Worm (Caenorhabditis elegans): ENCODE data around the gene ham-2.

The ham-2 gene

DNA sequence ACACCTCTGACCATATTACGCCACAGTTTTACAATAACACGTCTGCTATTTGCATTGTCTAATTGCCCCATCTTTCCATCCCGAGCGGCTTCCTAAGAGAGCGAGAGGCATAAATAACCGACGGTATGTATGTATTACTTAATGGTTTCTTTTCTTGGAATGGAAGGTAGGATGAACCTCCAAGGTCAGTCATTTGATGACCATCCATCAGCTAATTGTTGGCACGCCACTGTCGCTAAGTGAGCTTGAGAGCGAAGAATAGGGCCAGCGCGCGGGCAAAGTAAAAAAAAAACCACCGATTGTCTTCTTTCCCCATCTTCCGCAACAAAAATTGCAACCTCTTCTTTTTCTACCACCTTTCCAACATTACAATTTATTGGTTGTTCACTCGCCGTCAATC is 1.5 kb downstream of the ham-2 start:
- TF ChIP-seq bed-3 (GFP tag; optimal IDR thresholded peaks at IDR 0.05) (no peak), ham-2 (GFP tag; optimal IDR thresholded peaks at IDR 0.05) (peak; percentile 93), sptf-1 (tag; optimal IDR thresholded peaks at IDR 0.05) (peak; percentile 15)

DNA sequence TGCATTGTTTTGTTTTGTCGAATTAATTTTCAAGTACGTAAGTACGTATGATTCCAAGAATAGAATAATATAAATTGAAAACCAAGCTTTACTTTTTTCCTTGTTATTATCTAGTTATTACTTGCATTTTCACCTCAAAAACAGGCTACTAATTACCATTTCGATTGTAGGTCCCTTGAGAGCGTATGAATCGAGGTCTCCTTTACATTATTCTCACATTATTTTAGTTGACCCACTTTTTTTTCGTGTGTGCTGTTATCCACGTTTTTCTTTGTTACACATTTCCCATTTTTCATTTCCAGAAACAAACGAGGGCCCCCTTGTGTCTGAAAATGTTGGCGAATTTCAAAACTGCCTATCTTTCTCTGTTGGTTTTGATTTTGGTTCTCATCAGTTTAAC is 7.4 kb downstream of the ham-2 start, which contains the start of gene C05E11.6:
Gene C05E11.6, plus strand, starts transcription at position 301 of the 400 bp plus-strand sequence.
- TF ChIP-seq elt-1 (tag; optimal IDR thresholded peaks at IDR 0.05; ENCODE audit: borderline replicate concordance, insufficient read depth), result no peak
- no peak for TF ChIP-seq ceh-39 (tag; optimal IDR thresholded peaks at IDR 0.05)
- TF ChIP-seq snpc-4 (tag; optimal IDR thresholded peaks at IDR 0.05), result no peak
- TF ChIP-seq drap-1 (GFP tag; optimal IDR thresholded peaks at IDR 0.05), result no peak
- no peak for TF ChIP-seq ztf-11 (tag; optimal IDR thresholded peaks at IDR 0.05)
- no peak for TF ChIP-seq nhr-76 (tag; optimal IDR thresholded peaks at IDR 0.05)
- no peak for TF ChIP-seq mls-2 (tag; optimal IDR thresholded peaks at IDR 0.05)
- no peak for TF ChIP-seq lsy-2 (tag; optimal IDR thresholded peaks at IDR 0.05)
- no peak for TF ChIP-seq sptf-1 (tag; optimal IDR thresholded peaks at IDR 0.05)
- no peak for TF ChIP-seq lin-13 (tag; optimal IDR thresholded peaks at IDR 0.05)
- no peak for TF ChIP-seq flh-1 (GFP tag; optimal IDR thresholded peaks at IDR 0.05)

DNA sequence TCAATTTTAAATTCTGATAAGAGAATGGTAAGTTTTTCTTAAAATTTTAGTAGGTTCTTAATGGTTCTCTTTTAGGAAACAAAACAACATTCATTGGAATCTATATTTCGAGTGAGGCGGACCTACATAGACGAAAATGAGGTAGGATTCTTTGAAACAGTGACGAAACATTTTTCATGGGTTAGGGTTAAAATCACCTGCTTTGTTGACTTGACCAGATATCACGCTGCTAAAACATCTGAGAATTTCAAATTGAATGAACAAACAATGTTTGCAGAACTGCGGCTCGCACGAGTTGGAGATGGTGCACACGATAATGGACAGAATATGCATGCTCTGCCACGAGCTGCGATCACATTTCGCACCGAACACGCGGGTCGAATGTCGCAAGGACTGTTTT is 7.8 kb downstream of the ham-2 start:
- TF ChIP-seq unc-39 (tag; optimal IDR thresholded peaks at IDR 0.05) (no peak), unc-120 (tag; optimal IDR thresholded peaks at IDR 0.05; ENCODE audit: poor library complexity, severe bottlenecking) (no peak), snpc-4 (tag; optimal IDR thresholded peaks at IDR 0.05) (no peak), elt-1 (tag; optimal IDR thresholded peaks at IDR 0.05; ENCODE audit: borderline replicate concordance, insufficient read depth) (no peak), flh-1 (GFP tag; optimal IDR thresholded peaks at IDR 0.05) (no peak), cnd-1 (tag; optimal IDR thresholded peaks at IDR 0.05) (no peak), nhr-76 (tag; optimal IDR thresholded peaks at IDR 0.05) (no peak), unc-62 (GFP tag; optimal IDR thresholded peaks at IDR 0.05) (no peak)

DNA sequence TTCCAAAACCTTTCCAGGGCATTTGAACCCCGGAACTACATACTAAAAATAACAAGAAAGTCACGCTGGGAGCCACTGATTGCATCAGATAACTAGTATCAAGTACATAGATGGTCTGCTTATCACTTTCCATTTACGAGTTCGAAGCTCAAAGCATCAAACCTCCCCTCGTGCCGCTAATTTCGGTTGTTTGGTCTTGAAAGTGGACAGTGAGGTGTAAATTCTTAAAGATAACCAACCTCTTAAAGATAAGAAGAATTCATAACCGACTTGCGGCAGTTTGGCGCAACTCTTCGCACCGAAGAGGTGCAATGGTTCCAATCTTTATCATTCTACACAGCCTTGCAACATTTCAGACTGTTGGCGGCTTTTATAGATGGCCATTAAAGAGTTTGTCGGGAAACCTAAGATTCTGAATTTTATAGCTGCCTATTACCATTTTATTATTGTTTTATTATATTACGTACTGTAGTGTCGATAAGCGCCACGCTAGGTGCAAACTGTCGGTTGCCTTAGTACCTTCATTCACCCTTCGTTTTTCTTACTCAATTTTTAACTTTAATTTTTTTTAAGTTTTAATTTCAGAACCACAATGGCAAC is 10.3 kb downstream of the ham-2 start, which contains the start of gene amt-4:
Gene amt-4, plus strand, starts transcription at position 586 of the 600 bp plus-strand sequence.
- no peak for TF ChIP-seq sptf-1 (tag; optimal IDR thresholded peaks at IDR 0.05)
- TF ChIP-seq mls-2 (tag; optimal IDR thresholded peaks at IDR 0.05), result no peak

DNA sequence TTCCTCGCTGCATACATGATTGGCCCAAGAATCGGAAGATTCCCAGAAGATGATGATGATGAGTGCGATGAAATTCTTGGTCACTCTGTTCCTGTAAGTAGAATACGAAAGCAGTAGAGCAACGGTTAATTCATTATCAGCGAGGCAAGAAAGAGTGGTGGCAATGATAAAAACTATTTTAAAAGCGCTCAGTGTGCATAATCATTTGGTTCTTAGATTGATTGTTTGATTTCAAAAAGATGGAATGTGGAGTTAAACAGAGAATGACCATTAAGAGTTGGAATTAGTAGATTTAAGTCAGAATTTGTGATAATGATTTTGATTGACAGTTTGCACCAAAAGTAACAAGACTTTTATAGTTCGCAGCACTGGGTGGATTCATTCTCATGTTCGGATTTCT is 12.6 kb downstream of the ham-2 start:
- TF ChIP-seq sptf-1 (tag; optimal IDR thresholded peaks at IDR 0.05) (no peak), flh-1 (GFP tag; optimal IDR thresholded peaks at IDR 0.05) (no peak), unc-39 (tag; optimal IDR thresholded peaks at IDR 0.05) (no peak), mep-1 (tag; optimal IDR thresholded peaks at IDR 0.05) (no peak), nhr-28 (tag; optimal IDR thresholded peaks at IDR 0.05) (no peak), hlh-1 (tag; optimal IDR thresholded peaks at IDR 0.05) (no peak), zip-8 (tag; optimal IDR thresholded peaks at IDR 0.05) (no peak), cnd-1 (tag; optimal IDR thresholded peaks at IDR 0.05) (no peak), mls-2 (tag; optimal IDR thresholded peaks at IDR 0.05) (no peak), drap-1 (GFP tag; optimal IDR thresholded peaks at IDR 0.05) (no peak), snpc-4 (tag; optimal IDR thresholded peaks at IDR 0.05) (no peak), bed-3 (GFP tag; optimal IDR thresholded peaks at IDR 0.05) (no peak), elt-1 (tag; optimal IDR thresholded peaks at IDR 0.05; ENCODE audit: borderline replicate concordance, insufficient read depth) (no peak), sem-2 (GFP tag; optimal IDR thresholded peaks at IDR 0.05) (no peak), tbx-8 (GFP tag; optimal IDR thresholded peaks at IDR 0.05) (no peak), ceh-83 (GFP tag; optimal IDR thresholded peaks at IDR 0.05) (no peak), ztf-11 (tag; optimal IDR thresholded peaks at IDR 0.05) (no peak), nhr-237 (tag; optimal IDR thresholded peaks at IDR 0.05) (no peak), nhr-12 (tag; optimal IDR thresholded peaks at IDR 0.05) (no peak)

DNA sequence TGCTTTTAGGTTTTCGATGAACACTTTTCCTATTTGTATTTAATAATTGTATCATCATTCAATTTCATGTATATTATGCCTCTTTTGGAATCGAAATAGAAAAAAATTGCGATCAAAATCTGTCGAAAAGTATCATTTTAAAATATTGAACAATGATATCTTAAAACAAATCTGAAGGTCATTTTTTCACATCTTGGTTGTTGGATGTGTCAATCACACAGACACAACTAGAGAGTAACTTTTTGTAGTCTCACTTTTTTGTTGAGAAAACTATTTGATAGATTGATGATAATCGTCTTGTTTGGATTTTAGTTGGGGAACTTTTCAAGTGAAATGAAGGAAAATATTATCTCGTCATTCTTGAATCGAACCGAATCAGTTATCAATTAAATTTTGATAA is 14.8 kb downstream of the ham-2 start:
- no peak for TF ChIP-seq nhr-76 (tag; optimal IDR thresholded peaks at IDR 0.05)
- no peak for TF ChIP-seq ceh-39 (tag; optimal IDR thresholded peaks at IDR 0.05)
- no peak for TF ChIP-seq flh-1 (GFP tag; optimal IDR thresholded peaks at IDR 0.05)
- TF ChIP-seq M03D4.4 (tag; optimal IDR thresholded peaks at IDR 0.05), result no peak
- TF ChIP-seq snpc-4 (tag; optimal IDR thresholded peaks at IDR 0.05), result no peak
- no peak for TF ChIP-seq lsy-2 (tag; optimal IDR thresholded peaks at IDR 0.05)
- TF ChIP-seq ceh-83 (GFP tag; optimal IDR thresholded peaks at IDR 0.05), result no peak
- no peak for TF ChIP-seq mab-5 (tag; optimal IDR thresholded peaks at IDR 0.05)
- no peak for TF ChIP-seq pha-4 (tag; optimal IDR thresholded peaks at IDR 0.05)
- TF ChIP-seq nhr-12 (tag; optimal IDR thresholded peaks at IDR 0.05), result no peak
- no peak for TF ChIP-seq bed-3 (GFP tag; optimal IDR thresholded peaks at IDR 0.05)
- no peak for TF ChIP-seq unc-62 (GFP tag; optimal IDR thresholded peaks at IDR 0.05)
- TF ChIP-seq mep-1 (tag; optimal IDR thresholded peaks at IDR 0.05), result no peak
- TF ChIP-seq cnd-1 (tag; optimal IDR thresholded peaks at IDR 0.05), result no peak
- TF ChIP-seq elt-3 (tag; optimal IDR thresholded peaks at IDR 0.05), result no peak
- TF ChIP-seq lin-32 (GFP tag; optimal IDR thresholded peaks at IDR 0.05), result no peak
- no peak for TF ChIP-seq ztf-11 (tag; optimal IDR thresholded peaks at IDR 0.05)
- no peak for TF ChIP-seq tbx-8 (GFP tag; optimal IDR thresholded peaks at IDR 0.05)

Data from whole organism, mixed stage, embryonic.